Fruit fly (Drosophila melanogaster) whole organism, embryonic: Measurements from ENCODE around the gene OtopLc.
A peak's percentile ranks its signal among the peaks of the same experiment; 100 is the strongest.

Experiments
- CG1024 ChIP-seq: fragments of 200-800 bp; sonication (Bioruptor generic); IDR thresholded peaks from 2 replicates; pipeline ENCODE4 v1.3.6; 2022; ENCODE audit warnings: missing biosample characterization, missing genetic modification characterization
- CG11085 ChIP-seq: fragments of 200-800 bp; sonication (Bioruptor generic); IDR thresholded peaks from 2 replicates; pipeline ENCODE4 v1.3.6; 2022; ENCODE audit warnings: missing biosample characterization, missing genetic modification characterization
- CG11247 ChIP-seq: fragments of 200-800 bp; sonication (Bioruptor generic); IDR thresholded peaks from 2 replicates; pipeline ENCODE4 v1.3.6; 2022; ENCODE audit warnings: missing biosample characterization, missing genetic modification characterization
- CG12104 ChIP-seq: fragments of 200-800 bp; sonication (Bioruptor generic); optimal IDR thresholded peaks from 3 replicates; lab custom pipeline; 2016; ENCODE audit warnings: missing biosample characterization, missing genetic modification characterization
- CG14710 ChIP-seq: fragments of 200-800 bp; sonication (Bioruptor generic); optimal IDR thresholded peaks from 3 replicates; lab custom pipeline; 2019; ENCODE audit warnings: missing biosample characterization, mild to moderate bottlenecking, missing genetic modification characterization, moderate library complexity
- CG16813 ChIP-seq: fragments of 200-800 bp; sonication (Bioruptor generic); IDR thresholded peaks from 3 replicates; pipeline ENCODE4 v1.3.6; 2022; ENCODE audit warnings: missing biosample characterization, missing genetic modification characterization; ENCODE audit not compliant: partially characterized antibody
- CG17328 ChIP-seq: fragments of 200-800 bp; sonication (Bioruptor generic); IDR thresholded peaks from 2 replicates; pipeline ENCODE4 v1.3.6; 2022; ENCODE audit warnings: missing biosample characterization, missing genetic modification characterization
- CG17912 ChIP-seq: fragments of 200-800 bp; sonication (Bioruptor generic); optimal IDR thresholded peaks from 2 replicates; lab custom pipeline; 2018; ENCODE audit warnings: missing biosample characterization, mild to moderate bottlenecking, missing genetic modification characterization
- CG1792 ChIP-seq: fragments of 200-800 bp; sonication (Bioruptor generic); optimal IDR thresholded peaks from 2 replicates; lab custom pipeline; 2016; ENCODE audit warnings: missing biosample characterization, missing genetic modification characterization
- CG31441 ChIP-seq: fragments of 200-800 bp; sonication (Bioruptor generic); IDR thresholded peaks from 2 replicates; pipeline ENCODE4 v1.3.6; 2022; ENCODE audit warnings: missing biosample characterization, missing genetic modification characterization
- CG34376 ChIP-seq: fragments of 200-800 bp; sonication (Bioruptor generic); optimal IDR thresholded peaks from 2 replicates; lab custom pipeline; 2018; ENCODE audit warnings: missing biosample characterization, mild to moderate bottlenecking, missing genetic modification characterization
- CG5180 ChIP-seq: fragments of 200-800 bp; sonication (Bioruptor generic); optimal IDR thresholded peaks from 3 replicates; lab custom pipeline; 2017; ENCODE audit warnings: missing biosample characterization, missing genetic modification characterization, mild to moderate bottlenecking, moderate library complexity, missing genetic modification reagents
- CG8478 ChIP-seq: fragments of >200 bp; optimal IDR thresholded peaks from 2 replicates; lab custom pipeline; 2018
- D19A ChIP-seq: fragments of 200-800 bp; optimal IDR thresholded peaks from 3 replicates; lab custom pipeline; 2019; ENCODE audit warnings: missing biosample characterization, mild to moderate bottlenecking, missing genetic modification characterization, moderate library complexity
- Deaf1 ChIP-seq: fragments of 200-800 bp; optimal IDR thresholded peaks from 3 replicates; lab custom pipeline; 2019; ENCODE audit warnings: missing biosample characterization, mild to moderate bottlenecking, missing genetic modification characterization, moderate library complexity
- Drgx ChIP-seq: fragments of 200-800 bp; sonication (Bioruptor generic); IDR thresholded peaks from 2 replicates; pipeline ENCODE4 v1.3.6; 2022; ENCODE audit warnings: missing biosample characterization, missing genetic modification characterization
- Eip74EF ChIP-seq, 2 experiments: fragments of 200-800 bp in 1 of 2; fragments of >200 bp in 1 of 2; sonication (Bioruptor generic) in 1 of 2; optimal IDR thresholded peaks; 2 replicates each; lab custom pipeline; 2017 to 2019; ENCODE audit warnings: missing biosample characterization in 2 of 2, missing genetic modification characterization in 2 of 2, mild to moderate bottlenecking in 1 of 2, moderate library complexity in 1 of 2
- GATAe ChIP-seq: fragments of 200-800 bp; sonication (Bioruptor generic); conservative IDR thresholded peaks from 2 replicates; pipeline ENCODE4 v1.3.6; 2022; ENCODE audit warnings: missing biosample characterization, missing genetic modification characterization
- Hand ChIP-seq: fragments of 200-800 bp; sonication (Bioruptor generic); optimal IDR thresholded peaks from 2 replicates; lab custom pipeline; 2017; ENCODE audit warnings: mild to moderate bottlenecking, missing biosample characterization, missing genetic modification reagents, missing genetic modification characterization
- Hmr ChIP-seq: fragments of 200-800 bp; sonication (Bioruptor generic); optimal IDR thresholded peaks from 3 replicates; lab custom pipeline; 2017; ENCODE audit warnings: mild to moderate bottlenecking, missing biosample characterization, missing genetic modification reagents, missing genetic modification characterization
- Hmx ChIP-seq: fragments of 200-800 bp; sonication (Bioruptor generic); optimal IDR thresholded peaks from 2 replicates; lab custom pipeline; 2016; ENCODE audit warnings: missing biosample characterization, missing genetic modification characterization
- Hsf ChIP-seq: fragments of 200-800 bp; sonication (Bioruptor generic); optimal IDR thresholded peaks from 3 replicates; lab custom pipeline; 2016; ENCODE audit warnings: missing biosample characterization, missing genetic modification characterization
- MTF-1 ChIP-seq: fragments of 200-800 bp; sonication (Bioruptor generic); optimal IDR thresholded peaks from 2 replicates; lab custom pipeline; 2018; ENCODE audit warnings: missing biosample characterization, mild to moderate bottlenecking, missing genetic modification characterization, borderline replicate concordance
- NC2β ChIP-seq: fragments of 200-800 bp; sonication (Bioruptor generic); optimal IDR thresholded peaks from 2 replicates; lab custom pipeline; 2016; ENCODE audit warnings: missing biosample characterization, missing genetic modification characterization
- NfI ChIP-seq: fragments of 200-800 bp; sonication (Bioruptor generic); optimal IDR thresholded peaks from 3 replicates; lab custom pipeline; 2018; ENCODE audit warnings: missing biosample characterization, mild to moderate bottlenecking, missing genetic modification characterization, moderate library complexity
- Oli ChIP-seq: fragments of 200-800 bp; sonication (Bioruptor generic); optimal IDR thresholded peaks from 2 replicates; lab custom pipeline; 2018; ENCODE audit warnings: missing biosample characterization, mild to moderate bottlenecking, missing genetic modification characterization, moderate library complexity
- PHDP ChIP-seq: fragments of 200-800 bp; sonication (Bioruptor generic); optimal IDR thresholded peaks from 3 replicates; lab custom pipeline; 2018; ENCODE audit warnings: missing biosample characterization, mild to moderate bottlenecking, missing genetic modification characterization, moderate library complexity
- Ptx1 ChIP-seq: fragments of 200-800 bp; sonication (Bioruptor generic); IDR thresholded peaks from 2 replicates; pipeline ENCODE4 v1.3.6; 2022; ENCODE audit warnings: missing biosample characterization, missing genetic modification characterization
- Rx ChIP-seq: fragments of 200-800 bp; sonication (Bioruptor generic); IDR thresholded peaks from 2 replicates; pipeline ENCODE4 v1.3.6; 2022; ENCODE audit warnings: missing biosample characterization, missing genetic modification characterization
- Scr ChIP-seq: fragments of 200-800 bp; sonication (Bioruptor generic); IDR thresholded peaks from 2 replicates; pipeline ENCODE4 v1.3.6; 2022; ENCODE audit warnings: missing biosample characterization, missing genetic modification characterization; ENCODE audit not compliant: partially characterized antibody
- Six4 ChIP-seq: fragments of 200-800 bp; sonication (Bioruptor generic); optimal IDR thresholded peaks from 2 replicates; lab custom pipeline; 2016; ENCODE audit warnings: missing biosample characterization, missing genetic modification characterization
- TFAM ChIP-seq: fragments of 200-800 bp; sonication (Bioruptor generic); optimal IDR thresholded peaks from 2 replicates; lab custom pipeline; 2017; ENCODE audit warnings: missing biosample characterization, missing genetic modification characterization, inconsistent platforms
- Xrp1 ChIP-seq: fragments of 200-800 bp; sonication (Bioruptor generic); IDR thresholded peaks from 2 replicates; pipeline ENCODE4 v1.3.6; 2022; ENCODE audit warnings: missing biosample characterization, missing genetic modification characterization
- amos ChIP-seq: fragments of 200-800 bp; sonication (Bioruptor generic); IDR thresholded peaks from 2 replicates; pipeline ENCODE4 v1.3.6; 2022; ENCODE audit warnings: missing biosample characterization, missing genetic modification characterization; ENCODE audit not compliant: partially characterized antibody
- bsh ChIP-seq, 2 experiments: fragments of 200-800 bp; sonication (Bioruptor generic); optimal IDR thresholded peaks; 2 replicates each; lab custom pipeline; 2017 to 2018; ENCODE audit warnings: mild to moderate bottlenecking in 2 of 2, missing biosample characterization in 2 of 2, missing genetic modification characterization in 2 of 2, moderate library complexity in 1 of 2
- chn ChIP-seq: fragments of 200-800 bp; sonication (Bioruptor generic); optimal IDR thresholded peaks from 2 replicates; lab custom pipeline; 2016; ENCODE audit warnings: missing biosample characterization, missing genetic modification characterization
- da ChIP-seq: fragments of 200-800 bp; sonication (Bioruptor generic); optimal IDR thresholded peaks from 2 replicates; lab custom pipeline; 2016; ENCODE audit warnings: missing biosample characterization, missing genetic modification characterization
- kah ChIP-seq: fragments of 200-800 bp; sonication (Bioruptor generic); optimal IDR thresholded peaks from 2 replicates; lab custom pipeline; 2018; ENCODE audit warnings: missing biosample characterization, mild to moderate bottlenecking, missing genetic modification characterization
- maf-S ChIP-seq: fragments of 200-800 bp; sonication (Bioruptor generic); optimal IDR thresholded peaks from 2 replicates; lab custom pipeline; 2016; ENCODE audit warnings: missing biosample characterization, missing genetic modification characterization
- nerfin-1 ChIP-seq: fragments of 200-800 bp; sonication (Bioruptor generic); optimal IDR thresholded peaks from 3 replicates; lab custom pipeline; 2019; ENCODE audit warnings: missing biosample characterization, mild to moderate bottlenecking, missing genetic modification characterization, moderate library complexity
- pan ChIP-seq, 4 experiments: fragments of >200 bp in 3 of 4; fragments of 200-800 bp in 1 of 4; sonication (Bioruptor generic) in 1 of 4; optimal IDR thresholded peaks in 3 of 4; IDR thresholded peaks in 1 of 4; 2 replicates each; pipeline versions ENCODE4 v1.3.6 to Lab custom; 2017 to 2022; ENCODE audit warnings: missing biosample characterization in 2 of 4, missing genetic modification characterization in 2 of 4, mixed read lengths in 1 of 4
- peb ChIP-seq: fragments of 200-800 bp; sonication (Bioruptor generic); IDR thresholded peaks from 2 replicates; pipeline ENCODE4 v1.3.6; 2022; ENCODE audit warnings: missing biosample characterization, missing genetic modification characterization
- repo ChIP-seq: fragments of 200-800 bp; sonication (Bioruptor generic); optimal IDR thresholded peaks from 2 replicates; lab custom pipeline; 2016; ENCODE audit warnings: missing biosample characterization, missing genetic modification characterization
- salm ChIP-seq: fragments of 200-800 bp; sonication (Bioruptor generic); optimal IDR thresholded peaks from 2 replicates; lab custom pipeline; 2018; ENCODE audit warnings: missing biosample characterization, mild to moderate bottlenecking, missing genetic modification characterization
- so ChIP-seq: fragments of 200-800 bp; sonication (Bioruptor generic); IDR thresholded peaks from 3 replicates; pipeline ENCODE4 v1.3.6; 2022; ENCODE audit warnings: missing biosample characterization, missing genetic modification characterization
- sob ChIP-seq: fragments of 200-800 bp; sonication (Bioruptor generic); IDR thresholded peaks from 2 replicates; pipeline ENCODE4 v1.3.6; 2022; ENCODE audit warnings: missing biosample characterization, missing genetic modification characterization
- vfl ChIP-seq: fragments of 200-800 bp; sonication (Bioruptor generic); optimal IDR thresholded peaks from 2 replicates; lab custom pipeline; 2016; ENCODE audit warnings: missing biosample characterization, missing genetic modification characterization
- zfh1 ChIP-seq: fragments of 200-800 bp; sonication (Bioruptor generic); IDR thresholded peaks from 3 replicates; pipeline ENCODE4 v1.3.6; 2022; ENCODE audit warnings: missing biosample characterization, missing genetic modification characterization

OtopLc gene

dm6 chrX:5699824-5700498 lies 37.3 kb upstream of the OtopLc start (continued):
- TF ChIP-seq CG14710 (peak; percentile 46), Hsf (peak; percentile 44), da (GFP tag; lab: Kevin White, UChicago) (no peak), Six4 (peak; percentile 29), Hmx (no peak), NC2β (GFP tag; lab: Kevin White, UChicago) (peak; percentile 35), Rx (0 out of 2 replicates have a peak, but pooled peaks have one; percentile 37), CG34376 (no peak), Eip74EF (GFP tag; optimal IDR thresholded peaks at IDR 0.05; lab: Kevin White, UChicago) (peak in 1 of 2 experiments; percentile 69), pan (optimal IDR thresholded peaks at IDR 0.05; lab: Kevin White, UChicago) (no peak), pan (GFP tag; optimal IDR thresholded peaks at IDR 0.05 in 1 of 2, IDR thresholded peaks at IDR 0.05 in 1 of 2) (peak in 1 of 2 experiments; percentile 28), CG17328 (peak; percentile 48; the same call in 1 of the 2 replicates), amos (no peak), TFAM (no peak), CG17912 (GFP tag; lab: Kevin White, UChicago) (no peak), CG11247 (GFP tag; lab: Robert Waterston, UW) (no peak), NfI (GFP tag; lab: Kevin White, UChicago) (peak; percentile 52), bsh (GFP tag; optimal IDR thresholded peaks at IDR 0.05; lab: Kevin White, UChicago) (peak in 1 of 2 experiments; percentile 81), Oli (peak; percentile 81), D19A (tag; lab: Kevin White, UChicago) (peak; percentile 82), vfl (no peak), MTF-1 (GFP tag; lab: Kevin White, UChicago) (no peak), maf-S (GFP tag; lab: Kevin White, UChicago) (peak; percentile 2), Ptx1 (peak; percentile 71), sob (0 out of 2 replicates have a peak, but pooled peaks have one; percentile 28), Hmr (GFP tag; lab: Kevin White, UChicago) (peak; percentile 60), Deaf1 (tag; lab: Kevin White, UChicago) (peak; percentile 54), so (GFP tag; lab: Robert Waterston, UW) (0 out of 3 replicates have a peak, but pooled peaks have one; percentile 55), Xrp1 (GFP tag; lab: Robert Waterston, UW) (peak; percentile 74), CG1792 (GFP tag; lab: Kevin White, UChicago) (no peak), repo (GFP tag; lab: Kevin White, UChicago) (no peak), Drgx (GFP tag; lab: Robert Waterston, UW) (peak; percentile 38), peb (GFP tag; lab: Robert Waterston, UW) (peak; percentile 46; the same call in 1 of the 2 replicates), CG12104 (GFP tag; lab: Kevin White, UChicago) (no peak), GATAe (GFP tag; lab: Robert Waterston, UW) (no peak), CG1024 (GFP tag; lab: Robert Waterston, UW) (peak; percentile 43; the same call in 1 of the 2 replicates), CG5180 (peak; percentile 73), zfh1 (GFP tag; lab: Robert Waterston, UW) (peak; percentile 54; the same call in 1 of the 3 replicates), chn (peak; percentile 46), CG8478 (no peak), CG16813 (GFP tag; lab: Robert Waterston, UW) (no peak), nerfin-1 (tag; lab: Kevin White, UChicago) (peak; percentile 23), Scr (no peak), kah (no peak), PHDP (tag; lab: Kevin White, UChicago) (peak; percentile 74), salm (peak; percentile 42), CG11085 (GFP tag; lab: Robert Waterston, UW) (no peak), Hand (GFP tag; lab: Kevin White, UChicago) (no peak), CG31441 (GFP tag; lab: Robert Waterston, UW) (peak; percentile 81)
